Worm (Caenorhabditis elegans): Measurements from ENCODE around the gene C34B4.2.
A peak's percentile ranks its signal among the peaks of the same experiment; 100 is the strongest.

The C34B4.2 gene

DNA sequence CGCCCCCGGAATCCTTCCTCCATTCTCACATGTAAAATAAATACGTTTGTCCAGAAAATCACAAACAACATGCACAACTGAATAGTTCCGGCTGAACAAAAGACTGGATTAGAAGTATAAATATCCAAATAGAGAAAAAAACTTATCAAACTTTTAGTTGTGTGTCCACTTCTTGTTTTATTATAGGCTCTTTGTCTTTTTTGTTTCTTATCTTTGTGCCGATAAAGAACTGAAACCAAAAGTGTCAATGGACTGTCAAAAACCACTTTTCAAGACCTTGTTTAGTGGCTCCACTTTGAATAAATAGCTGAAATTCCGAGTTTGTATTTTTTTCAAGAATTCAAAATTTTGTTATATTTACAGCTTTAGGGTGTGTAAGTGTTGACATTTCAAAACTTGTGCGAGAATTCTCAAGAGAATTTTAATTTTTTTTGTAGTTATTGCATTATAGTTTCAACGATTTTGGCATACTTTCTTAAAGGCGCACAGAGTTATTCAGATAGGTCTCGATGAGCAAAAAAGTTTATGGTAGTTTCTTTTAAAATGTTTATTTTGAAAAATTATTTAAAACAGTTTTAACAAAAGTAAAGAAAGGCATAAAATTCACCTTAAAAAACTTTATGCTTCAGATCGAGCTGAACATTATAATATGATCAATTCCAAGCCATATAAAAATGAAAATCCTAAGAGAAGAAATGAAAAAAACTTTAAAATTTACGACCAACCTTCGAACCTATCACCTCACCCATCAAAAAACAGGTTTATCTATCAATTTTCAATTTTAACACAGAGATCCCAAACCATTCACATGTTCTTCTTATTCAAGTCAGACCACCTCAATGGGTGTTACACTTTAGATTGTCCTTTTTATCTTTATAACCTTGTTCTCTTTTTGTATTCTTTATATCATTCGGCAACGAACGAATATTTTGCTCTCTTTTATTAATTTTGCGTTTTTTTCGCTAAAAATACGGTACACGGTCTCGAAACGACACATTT is 36.4 kb upstream of the C34B4.2 start (continued):
- TF ChIP-seq pqm-1 (tag; optimal IDR thresholded peaks at IDR 0.05) (peak; percentile 59), mep-1 (tag; optimal IDR thresholded peaks at IDR 0.05) (peak; percentile 50), nhr-77 (tag; optimal IDR thresholded peaks at IDR 0.05) (peak; percentile 11), nhr-10 (tag; optimal IDR thresholded peaks at IDR 0.05) (no peak), mes-2 (tag; optimal IDR thresholded peaks at IDR 0.05; ENCODE audit: poor library complexity, severe bottlenecking) (peak; percentile 16), hlh-30 (tag; optimal IDR thresholded peaks at IDR 0.05; ENCODE audit: insufficient read depth) (peak; percentile 6), tra-1 (GFP tag; IDR thresholded peaks at IDR 0.05) (peak; percentile 45; the same call in 1 of the 2 replicates), nhr-41 (GFP tag; IDR thresholded peaks at IDR 0.05) (no peak)

DNA sequence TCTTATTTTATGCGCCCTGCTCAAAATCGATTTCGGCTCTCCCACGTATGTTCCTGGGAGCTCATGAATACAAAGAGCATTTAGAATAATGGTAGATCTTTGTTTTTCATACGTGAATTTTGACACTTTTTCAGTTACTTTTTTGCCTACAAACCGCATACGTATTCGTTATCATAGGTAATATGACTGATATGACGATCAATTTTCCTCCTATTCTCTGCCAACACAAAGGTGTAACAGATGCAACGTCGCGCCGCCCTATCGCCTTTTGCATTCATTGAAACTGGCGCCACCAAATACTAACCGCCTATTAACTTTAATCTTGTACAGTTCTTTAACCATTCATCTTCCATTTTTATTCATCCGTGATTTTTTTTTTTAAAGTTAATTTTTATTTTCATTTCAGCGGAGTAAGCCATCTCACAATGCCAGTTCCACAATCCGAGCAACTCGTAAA is 35.3 kb upstream of the C34B4.2 start, which contains the start of gene W07G4.5:
W07G4.5 (plus strand) TSS at position 407 of the 457 bp plus-strand sequence.
- TF ChIP-seq dmd-6 (GFP tag; IDR thresholded peaks at IDR 0.05) (peak; percentile 65), mep-1 (tag; optimal IDR thresholded peaks at IDR 0.05) (peak; percentile 42), tag-97 (GFP tag; IDR thresholded peaks at IDR 0.05) (no peak), madf-9 (GFP tag; conservative IDR thresholded peaks at IDR 0.05) (no peak), attf-4 (tag; optimal IDR thresholded peaks at IDR 0.05) (no peak), mxl-3 (GFP tag; optimal IDR thresholded peaks at IDR 0.05) (peak; percentile 28), egl-27 (tag; optimal IDR thresholded peaks at IDR 0.05) (no peak), hif-1 (tag; optimal IDR thresholded peaks at IDR 0.05) (peak; percentile 37 to 87), unc-62 (GFP tag; optimal IDR thresholded peaks at IDR 0.05 in 1 of 2) (peak in 1 of 2 experiments; percentile 23), unc-62 (tag; optimal IDR thresholded peaks at IDR 0.05) (no peak), hlh-11 (tag; optimal IDR thresholded peaks at IDR 0.05) (peak; percentile 66), mdl-1 (tag; optimal IDR thresholded peaks at IDR 0.05) (peak in 1 of 2 experiments; percentile 29), fos-1 (tag; optimal IDR thresholded peaks at IDR 0.05) (no peak), pqm-1 (tag; optimal IDR thresholded peaks at IDR 0.05) (peak; percentile 70), mes-2 (tag; optimal IDR thresholded peaks at IDR 0.05; ENCODE audit: poor library complexity, severe bottlenecking) (peak; percentile 29), aha-1 (tag) (peak; percentile 93), nhr-42 (GFP tag; IDR thresholded peaks at IDR 0.05) (no peak), dve-1 (tag; optimal IDR thresholded peaks at IDR 0.05; ENCODE audit: insufficient read depth) (peak; percentile 42), nhr-28 (tag; optimal IDR thresholded peaks at IDR 0.05) (peak; percentile 83), sdz-12 (GFP tag; optimal IDR thresholded peaks at IDR 0.05) (no peak), dmd-8 (GFP tag; IDR thresholded peaks at IDR 0.05) (no peak), nhr-237 (tag; optimal IDR thresholded peaks at IDR 0.05) (no peak), nhr-25 (tag; optimal IDR thresholded peaks at IDR 0.05; ENCODE audit: borderline replicate concordance, insufficient read depth) (no peak), daf-16 (GFP tag; optimal IDR thresholded peaks at IDR 0.05) (peak in 1 of 2 experiments; percentile 24), daf-16 (tag; optimal IDR thresholded peaks at IDR 0.05) (no peak), ceh-32 (tag; optimal IDR thresholded peaks at IDR 0.05; ENCODE audit: poor library complexity) (no peak)

DNA sequence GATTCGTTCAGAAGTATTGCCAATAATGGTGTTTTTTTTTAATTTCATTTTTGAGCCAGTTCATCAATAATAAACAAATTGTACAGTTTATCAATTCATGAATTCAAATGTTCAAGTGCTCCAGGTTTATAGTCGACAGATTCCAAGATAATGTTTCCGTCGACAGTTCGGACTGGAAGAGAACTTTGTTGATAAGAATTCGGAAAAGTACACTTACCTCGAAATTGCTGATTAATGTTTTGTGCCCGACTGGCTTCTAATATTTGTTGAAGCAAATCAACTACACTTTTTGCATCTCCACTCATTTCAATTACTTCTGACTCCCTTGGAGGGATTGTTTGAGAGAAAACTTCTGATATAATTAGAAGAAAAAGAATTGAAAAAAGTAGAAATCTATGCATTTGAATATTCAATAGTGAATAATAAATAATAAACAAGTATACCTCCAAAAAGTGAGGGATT is 33.7 kb upstream of the C34B4.2 start, which contains the start of gene W07G4.8:
W07G4.8 (minus strand) TSS at position 412 of the 462 bp plus-strand sequence.
- TF ChIP-seq nhr-42 (GFP tag; IDR thresholded peaks at IDR 0.05) (no peak), ama-1 (optimal IDR thresholded peaks at IDR 0.05) (peak; percentile 73), dve-1 (tag; optimal IDR thresholded peaks at IDR 0.05; ENCODE audit: insufficient read depth) (peak; percentile 67), mxl-2 (GFP tag; conservative IDR thresholded peaks at IDR 0.05) (no peak), ztf-11 (tag; optimal IDR thresholded peaks at IDR 0.05) (no peak), nhr-11 (tag; optimal IDR thresholded peaks at IDR 0.05) (no peak), dmd-6 (GFP tag; IDR thresholded peaks at IDR 0.05) (peak; percentile 60), pqm-1 (tag; optimal IDR thresholded peaks at IDR 0.05) (peak; percentile 62), F37D6.2 (tag; optimal IDR thresholded peaks at IDR 0.05) (no peak), snpc-1.2 (GFP tag; IDR thresholded peaks at IDR 0.05) (no peak), ceh-82 (tag; optimal IDR thresholded peaks at IDR 0.05) (no peak), zip-11 (GFP tag; IDR thresholded peaks at IDR 0.05) (no peak), nhr-6 (tag; optimal IDR thresholded peaks at IDR 0.05) (no peak), ZK546.5 (tag; optimal IDR thresholded peaks at IDR 0.05) (no peak), dpl-1 (GFP tag; optimal IDR thresholded peaks at IDR 0.05) (no peak), aha-1 (tag) (no peak), zip-2 (tag; optimal IDR thresholded peaks at IDR 0.05) (no peak), mdt-29 (GFP tag; IDR thresholded peaks at IDR 0.05) (no peak), daf-16 (GFP tag; optimal IDR thresholded peaks at IDR 0.05) (no peak), daf-16 (tag; optimal IDR thresholded peaks at IDR 0.05) (peak; percentile 85), F26F4.8 (GFP tag; conservative IDR thresholded peaks at IDR 0.05) (no peak), ZK337.2 (GFP tag; IDR thresholded peaks at IDR 0.05) (no peak)

All from whole organism, L4 larva.